Worm (Caenorhabditis elegans) whole organism, late embryonic: ENCODE measurements around the gene fbxa-114.

ENCODE experiments used
- C08G9.2 ChIP-seq: sonication (generic microtip); optimal IDR thresholded peaks from 2 replicates; lab custom pipeline; 2016; ENCODE audit warnings: mild to moderate bottlenecking, missing genetic modification characterization, moderate library complexity, missing compliant biosample characterization
- C38D4.7 ChIP-seq: fragments of 200-800 bp; sonication (Bioruptor generic); optimal IDR thresholded peaks from 2 replicates; lab custom pipeline; 2018; ENCODE audit warnings: mild to moderate bottlenecking, missing genetic modification characterization, moderate library complexity, missing compliant biosample characterization
- F13H6.1 ChIP-seq: sonication (generic microtip); optimal IDR thresholded peaks from 2 replicates; lab custom pipeline; 2016; ENCODE audit warnings: missing genetic modification characterization, missing compliant biosample characterization
- T23F11.4 ChIP-seq: fragments of 200-800 bp; sonication (Bioruptor generic); optimal IDR thresholded peaks from 2 replicates; lab custom pipeline; 2018; ENCODE audit warnings: mild to moderate bottlenecking, missing genetic modification characterization, missing compliant biosample characterization
- Y22D7AL.16 ChIP-seq: sonication (generic microtip); optimal IDR thresholded peaks from 2 replicates; lab custom pipeline; 2016; ENCODE audit warnings: missing genetic modification characterization, missing compliant biosample characterization
- ama-1 ChIP-seq: fragments of 150-350 bp; optimal IDR thresholded peaks from 2 replicates; lab custom pipeline; 2014
- ceh-14 ChIP-seq: sonication (generic microtip); optimal IDR thresholded peaks from 2 replicates; lab custom pipeline; 2016; ENCODE audit warnings: missing genotype, missing genetic modification characterization, missing compliant biosample characterization
- ceh-19 ChIP-seq: fragments of 200-800 bp; sonication (Bioruptor generic); optimal IDR thresholded peaks from 2 replicates; lab custom pipeline; 2018; ENCODE audit warnings: mild to moderate bottlenecking, missing genetic modification characterization, missing compliant biosample characterization
- ceh-22 ChIP-seq: sonication (generic microtip); optimal IDR thresholded peaks from 2 replicates; lab custom pipeline; 2017; ENCODE audit warnings: missing biosample characterization, missing genetic modification characterization
- ceh-24 ChIP-seq: sonication (generic microtip); optimal IDR thresholded peaks from 2 replicates; lab custom pipeline; 2016; ENCODE audit warnings: mild to moderate bottlenecking, missing genetic modification characterization, missing compliant biosample characterization
- ceh-31 ChIP-seq: sonication (generic microtip); optimal IDR thresholded peaks from 2 replicates; lab custom pipeline; 2016; ENCODE audit warnings: missing genetic modification characterization, missing compliant biosample characterization
- ceh-34 ChIP-seq: sonication (generic microtip); optimal IDR thresholded peaks from 2 replicates; lab custom pipeline; 2016; ENCODE audit warnings: mild to moderate bottlenecking, missing genetic modification characterization, missing compliant biosample characterization
- ceh-45 ChIP-seq: fragments of 200-800 bp; sonication (Bioruptor generic); IDR thresholded peaks from 2 replicates; pipeline ENCODE4 v1.3.6; 2022; ENCODE audit warnings: missing genetic modification reagents, missing genetic modification characterization, missing compliant biosample characterization
- ceh-48 ChIP-seq: sonication (generic microtip); optimal IDR thresholded peaks from 2 replicates; lab custom pipeline; 2016; ENCODE audit warnings: missing genetic modification characterization, inconsistent platforms, missing compliant biosample characterization
- dve-1 ChIP-seq: sonication (generic microtip); optimal IDR thresholded peaks from 2 replicates; lab custom pipeline; 2017; ENCODE audit warnings: antibody characterized with exemption, mild to moderate bottlenecking, missing genetic modification characterization, missing compliant biosample characterization
- ets-4 ChIP-seq: sonication (generic microtip); optimal IDR thresholded peaks from 2 replicates; lab custom pipeline; 2016; ENCODE audit warnings: missing genetic modification characterization, missing compliant biosample characterization
- eyg-1 ChIP-seq: sonication (generic microtip); optimal IDR thresholded peaks from 2 replicates; lab custom pipeline; 2016; ENCODE audit warnings: missing genotype, missing genetic modification characterization, missing compliant biosample characterization
- fax-1 ChIP-seq: sonication (generic microtip); optimal IDR thresholded peaks from 2 replicates; lab custom pipeline; 2016; ENCODE audit warnings: missing genotype, missing genetic modification characterization, missing compliant biosample characterization
- fkh-10 ChIP-seq: fragments of 150-350 bp; optimal IDR thresholded peaks from 2 replicates; lab custom pipeline; 2014; ENCODE audit warnings: missing biosample characterization, missing genetic modification reagents, missing genetic modification characterization
- fkh-6 ChIP-seq: sonication (generic microtip); optimal IDR thresholded peaks from 2 replicates; lab custom pipeline; 2016; ENCODE audit warnings: missing genetic modification characterization, missing compliant biosample characterization
- hlh-15 ChIP-seq: sonication (generic microtip); optimal IDR thresholded peaks from 2 replicates; lab custom pipeline; 2016; ENCODE audit warnings: missing genetic modification characterization, missing compliant biosample characterization
- hlh-6 ChIP-seq: sonication (generic microtip); optimal IDR thresholded peaks from 2 replicates; lab custom pipeline; 2016; ENCODE audit warnings: missing genotype, missing genetic modification characterization, missing compliant biosample characterization
- hlh-8 ChIP-seq: sonication (generic microtip); optimal IDR thresholded peaks from 2 replicates; lab custom pipeline; 2016; ENCODE audit warnings: missing genotype, missing genetic modification characterization, missing compliant biosample characterization
- lin-11 ChIP-seq: fragments of 200-800 bp; sonication (Bioruptor generic); optimal IDR thresholded peaks from 2 replicates; lab custom pipeline; 2018; ENCODE audit warnings: mild to moderate bottlenecking, missing genetic modification characterization, missing compliant biosample characterization
- madf-2 ChIP-seq: sonication (generic microtip); optimal IDR thresholded peaks from 2 replicates; lab custom pipeline; 2017; ENCODE audit warnings: missing genetic modification characterization, missing compliant biosample characterization
- mec-3 ChIP-seq: sonication (generic microtip); optimal IDR thresholded peaks from 2 replicates; lab custom pipeline; 2016; ENCODE audit warnings: borderline replicate concordance, missing genetic modification characterization, missing compliant biosample characterization
- npax-4 ChIP-seq: sonication (generic microtip); optimal IDR thresholded peaks from 2 replicates; lab custom pipeline; 2016; ENCODE audit warnings: missing genetic modification characterization, missing compliant biosample characterization
- odd-2 ChIP-seq: sonication (generic microtip); optimal IDR thresholded peaks from 2 replicates; lab custom pipeline; 2017; ENCODE audit warnings: antibody characterized with exemption, mild to moderate bottlenecking, missing genetic modification characterization, missing compliant biosample characterization
- pax-1 ChIP-seq: fragments of 150-350 bp; optimal IDR thresholded peaks from 2 replicates; lab custom pipeline; 2014; ENCODE audit warnings: missing biosample characterization, missing genetic modification characterization
- pha-4 ChIP-seq: fragments of 150-350 bp; optimal IDR thresholded peaks from 2 replicates; lab custom pipeline; 2018; ENCODE audit warnings: missing biosample characterization, missing genetic modification reagents, missing genetic modification characterization
- pqm-1 ChIP-seq: sonication (generic microtip); optimal IDR thresholded peaks from 2 replicates; lab custom pipeline; 2016; ENCODE audit warnings: missing genetic modification characterization, missing compliant biosample characterization
- ref-2 ChIP-seq: sonication (generic microtip); optimal IDR thresholded peaks from 2 replicates; lab custom pipeline; 2016; ENCODE audit warnings: missing genetic modification characterization, missing compliant biosample characterization
- rnt-1 ChIP-seq: sonication (generic microtip); optimal IDR thresholded peaks from 2 replicates; lab custom pipeline; 2016; ENCODE audit warnings: missing genetic modification characterization, missing compliant biosample characterization
- sdc-2 ChIP-seq: sonication (generic microtip); optimal IDR thresholded peaks from 2 replicates; lab custom pipeline; 2016; ENCODE audit warnings: missing genotype, missing genetic modification characterization, missing compliant biosample characterization
- sox-4 ChIP-seq: sonication (generic microtip); optimal IDR thresholded peaks from 2 replicates; lab custom pipeline; 2017; ENCODE audit warnings: mild to moderate bottlenecking, missing genetic modification characterization, inconsistent platforms, missing compliant biosample characterization
- syd-9 ChIP-seq: sonication (generic microtip); optimal IDR thresholded peaks from 2 replicates; lab custom pipeline; 2016; ENCODE audit warnings: mild to moderate bottlenecking, missing genetic modification characterization, moderate library complexity, missing compliant biosample characterization
- tbx-2 ChIP-seq: sonication (generic microtip); optimal IDR thresholded peaks from 2 replicates; lab custom pipeline; 2016; ENCODE audit warnings: missing genetic modification characterization, missing compliant biosample characterization
- tbx-7 ChIP-seq: sonication (generic microtip); optimal IDR thresholded peaks from 2 replicates; lab custom pipeline; 2016; ENCODE audit warnings: missing genotype, missing genetic modification characterization, missing compliant biosample characterization
- ttx-3 ChIP-seq: sonication (generic microtip); optimal IDR thresholded peaks from 2 replicates; lab custom pipeline; 2016; ENCODE audit warnings: missing genetic modification reagents, missing genetic modification characterization, missing compliant biosample characterization
- unc-3 ChIP-seq, 2 experiments: fragments of 200-800 bp in 1 of 2; sonication (Bioruptor generic) in 1 of 2; sonication (generic microtip) in 1 of 2; conservative IDR thresholded peaks in 1 of 2; optimal IDR thresholded peaks in 1 of 2; 2 replicates each; pipeline versions ENCODE4 v1.3.6 to Lab custom; 2016 to 2022; ENCODE audit warnings: missing compliant biosample characterization in 2 of 2, missing genetic modification characterization in 2 of 2, missing genetic modification reagents in 1 of 2
- unc-42 ChIP-seq: sonication (generic microtip); optimal IDR thresholded peaks from 2 replicates; lab custom pipeline; 2016; ENCODE audit warnings: missing genotype, missing genetic modification characterization, missing compliant biosample characterization
- unc-86 ChIP-seq: sonication (generic microtip); optimal IDR thresholded peaks from 2 replicates; lab custom pipeline; 2016; ENCODE audit warnings: missing genetic modification characterization, missing compliant biosample characterization
- zip-5 ChIP-seq: sonication (generic microtip); optimal IDR thresholded peaks from 2 replicates; lab custom pipeline; 2016; ENCODE audit warnings: missing genetic modification characterization, missing compliant biosample characterization

fbxa-114 gene

ce11 chrV:20188790-20189189 lies 12.6 kb upstream of the fbxa-114 start, which contains the start of gene fbxa-116:
TSS of gene fbxa-116 (minus strand) at chrV:20188890.
- no peak for TF ChIP-seq mec-3 (tag; lab: Kevin White, UChicago)
- TF ChIP-seq fkh-6 (tag; lab: Kevin White, UChicago) = no peak
- TF ChIP-seq hlh-15 = no peak
- no peak for TF ChIP-seq ets-4 (tag; lab: Kevin White, UChicago)
- TF ChIP-seq rnt-1 (tag; lab: Kevin White, UChicago) = no peak
- no peak for TF ChIP-seq fkh-10 (GFP tag; lab: Kevin White, UChicago)
- no peak for TF ChIP-seq ama-1 (lab: Kevin White, UChicago)
- TF ChIP-seq lin-11 = no peak
- TF ChIP-seq ceh-34 (tag; lab: Kevin White, UChicago) = no peak
- no peak for TF ChIP-seq hlh-6 (tag; lab: Kevin White, UChicago)
- TF ChIP-seq fax-1 (tag; lab: Kevin White, UChicago) = no peak
- TF ChIP-seq Y22D7AL.16 (tag; lab: Kevin White, UChicago) = no peak
- TF ChIP-seq dve-1 (tag; lab: Kevin White, UChicago) = no peak
- no peak for TF ChIP-seq ceh-14
- no peak for TF ChIP-seq ref-2 (tag; lab: Kevin White, UChicago)
- no peak for TF ChIP-seq sox-4
- TF ChIP-seq unc-86 (tag; lab: Kevin White, UChicago) = no peak
- TF ChIP-seq hlh-8 (tag; lab: Kevin White, UChicago) = no peak
- no peak for TF ChIP-seq unc-3 (GFP tag; conservative IDR thresholded peaks at IDR 0.05; lab: Robert Waterston, UW)
- TF ChIP-seq unc-3 (tag; optimal IDR thresholded peaks at IDR 0.05; lab: Kevin White, UChicago) = no peak

- TF ChIP-seq C08G9.2 (tag; lab: Kevin White, UChicago) = no peak
- TF ChIP-seq, all 69 proteins: peak for 0
Observed at ce11 chrV:20192102-20192880, 9.1 kb upstream of the fbxa-114 start, which contains the start of the genes fbxa-115 and Y113G7B.27. TSS of gene fbxa-115 (minus strand) at chrV:20192152. TSS of gene Y113G7B.27 (plus strand) at chrV:20192830.

- TF ChIP-seq syd-9 (tag; lab: Kevin White, UChicago) (no peak), F13H6.1 (tag; lab: Kevin White, UChicago) (no peak), odd-2 (tag; lab: Kevin White, UChicago) (no peak), madf-2 (tag; lab: Kevin White, UChicago) (no peak), fkh-10 (GFP tag; lab: Kevin White, UChicago) (no peak), ceh-22 (tag; lab: Kevin White, UChicago) (no peak), eyg-1 (no peak), C08G9.2 (tag; lab: Kevin White, UChicago) (no peak), ceh-24 (no peak), ama-1 (lab: Kevin White, UChicago) (no peak), npax-4 (tag; lab: Kevin White, UChicago) (no peak), ceh-19 (GFP tag; lab: Kevin White, UChicago) (no peak), pax-1 (tag; lab: Kevin White, UChicago) (no peak), T23F11.4 (no peak), ceh-34 (tag; lab: Kevin White, UChicago) (no peak)
- TF ChIP-seq, all 69 proteins: peak for 0
Observed at ce11 chrV:20195451-20196036, 5.9 kb upstream of the fbxa-114 start, which contains the start of the genes srh-217 and Y113G7B.28. TSS of gene srh-217 (minus strand) at chrV:20195551. TSS of gene Y113G7B.28 (plus strand) at chrV:20195986.

- TF ChIP-seq zip-5 (no peak), ceh-31 (no peak), tbx-7 (tag; lab: Kevin White, UChicago) (no peak), sdc-2 (tag; lab: Kevin White, UChicago) (no peak), pha-4 (tag; lab: Kevin White, UChicago) (no peak), hlh-15 (no peak), ceh-19 (GFP tag; lab: Kevin White, UChicago) (no peak), C38D4.7 (GFP tag; lab: Kevin White, UChicago) (no peak), ceh-48 (tag; lab: Kevin White, UChicago) (no peak), F13H6.1 (tag; lab: Kevin White, UChicago) (no peak), unc-42 (tag; lab: Kevin White, UChicago) (no peak), unc-86 (tag; lab: Kevin White, UChicago) (no peak), pqm-1 (tag; lab: Kevin White, UChicago) (no peak), fkh-10 (GFP tag; lab: Kevin White, UChicago) (no peak), ttx-3 (tag; lab: Kevin White, UChicago) (no peak), ceh-45 (GFP tag; lab: Robert Waterston, UW) (no peak), Y22D7AL.16 (tag; lab: Kevin White, UChicago) (no peak), tbx-2 (tag; lab: Kevin White, UChicago) (no peak)
Observed at ce11 chrV:20196671-20197070, 4.7 kb upstream of the fbxa-114 start, which contains the start of gene ftr-1. TSS of gene ftr-1 (plus strand) at chrV:20196971.
